Worm (Caenorhabditis elegans) whole organism, early embryonic: ENCODE measurements around the gene F38E1.10.

Experiments
- B0310.2 ChIP-seq: sonication (generic microtip); optimal IDR thresholded peaks from 2 replicates; lab custom pipeline; 2016; ENCODE audit warnings: mild to moderate bottlenecking, missing genetic modification characterization, missing compliant biosample characterization
- F13C5.2 ChIP-seq: sonication (generic microtip); optimal IDR thresholded peaks from 2 replicates; lab custom pipeline; 2017; ENCODE audit warnings: mild to moderate bottlenecking, missing genetic modification characterization, inconsistent platforms, missing compliant biosample characterization
- aly-1 ChIP-seq: sonication (generic microtip); optimal IDR thresholded peaks from 2 replicates; lab custom pipeline; 2016; ENCODE audit warnings: missing genetic modification characterization, missing compliant biosample characterization
- ama-1 ChIP-seq: fragments of 150-350 bp; optimal IDR thresholded peaks from 2 replicates; lab custom pipeline; 2014
- ceh-13 ChIP-seq: fragments of 200-800 bp; sonication (Bioruptor generic); optimal IDR thresholded peaks from 2 replicates; lab custom pipeline; 2018; ENCODE audit warnings: mild to moderate bottlenecking, missing genetic modification characterization, missing compliant biosample characterization
- ceh-36 ChIP-seq: sonication (generic microtip); optimal IDR thresholded peaks from 2 replicates; lab custom pipeline; 2016; ENCODE audit warnings: missing genetic modification characterization, inconsistent platforms, missing compliant biosample characterization
- ets-7 ChIP-seq: sonication (generic microtip); optimal IDR thresholded peaks from 2 replicates; lab custom pipeline; 2016; ENCODE audit warnings: missing genotype, missing genetic modification characterization, missing compliant biosample characterization
- flt-1 ChIP-seq: fragments of 200-800 bp; sonication (Bioruptor generic); IDR thresholded peaks from 2 replicates; pipeline ENCODE4 v1.3.6; 2022; ENCODE audit warnings: missing genetic modification characterization, missing compliant biosample characterization
- hmbx-1 ChIP-seq: sonication (generic microtip); optimal IDR thresholded peaks from 2 replicates; lab custom pipeline; 2016; ENCODE audit warnings: mild to moderate bottlenecking, missing genetic modification characterization, missing compliant biosample characterization
- hmg-4 ChIP-seq: fragments of 200-800 bp; sonication (Bioruptor generic); optimal IDR thresholded peaks from 2 replicates; lab custom pipeline; 2018; ENCODE audit warnings: mild to moderate bottlenecking, missing genetic modification characterization, missing compliant biosample characterization
- hnd-1 ChIP-seq: sonication (generic microtip); optimal IDR thresholded peaks from 2 replicates; lab custom pipeline; 2016; ENCODE audit warnings: missing genetic modification characterization, missing compliant biosample characterization
- pes-1 ChIP-seq: fragments of 200-800 bp; sonication (Bioruptor generic); IDR thresholded peaks from 2 replicates; pipeline ENCODE4 v1.3.6; 2022; ENCODE audit warnings: missing genetic modification reagents, missing genetic modification characterization, missing compliant biosample characterization
- scrt-1 ChIP-seq: fragments of 200-800 bp; sonication (Bioruptor generic); IDR thresholded peaks from 2 replicates; pipeline ENCODE4 v1.3.6; 2022; ENCODE audit warnings: missing genetic modification characterization, missing compliant biosample characterization
- sea-1 ChIP-seq: fragments of 200-800 bp; sonication (Bioruptor generic); conservative IDR thresholded peaks from 2 replicates; pipeline ENCODE4 v1.3.6; 2022; ENCODE audit warnings: missing genetic modification characterization, missing compliant biosample characterization
- tbx-11 ChIP-seq: fragments of 200-800 bp; sonication (Bioruptor generic); IDR thresholded peaks from 2 replicates; pipeline ENCODE4 v1.3.6; 2022; ENCODE audit warnings: missing genetic modification characterization, missing compliant biosample characterization
- tbx-37 ChIP-seq: fragments of 200-800 bp; sonication (Bioruptor generic); conservative IDR thresholded peaks from 2 replicates; pipeline ENCODE4 v1.3.6; 2022; ENCODE audit warnings: missing genetic modification reagents, missing genetic modification characterization, missing compliant biosample characterization
- tra-4 ChIP-seq: sonication (generic microtip); optimal IDR thresholded peaks from 2 replicates; lab custom pipeline; 2017; ENCODE audit warnings: missing genetic modification characterization, missing compliant biosample characterization

The F38E1.10 gene

ce11 chrV:8406155-8406554 lies 30.8 kb upstream of the F38E1.10 start:
- TF ChIP-seq ceh-13 (GFP tag; lab: Kevin White, UChicago): no peak
- no peak for TF ChIP-seq B0310.2 (tag; lab: Kevin White, UChicago)

DNA sequence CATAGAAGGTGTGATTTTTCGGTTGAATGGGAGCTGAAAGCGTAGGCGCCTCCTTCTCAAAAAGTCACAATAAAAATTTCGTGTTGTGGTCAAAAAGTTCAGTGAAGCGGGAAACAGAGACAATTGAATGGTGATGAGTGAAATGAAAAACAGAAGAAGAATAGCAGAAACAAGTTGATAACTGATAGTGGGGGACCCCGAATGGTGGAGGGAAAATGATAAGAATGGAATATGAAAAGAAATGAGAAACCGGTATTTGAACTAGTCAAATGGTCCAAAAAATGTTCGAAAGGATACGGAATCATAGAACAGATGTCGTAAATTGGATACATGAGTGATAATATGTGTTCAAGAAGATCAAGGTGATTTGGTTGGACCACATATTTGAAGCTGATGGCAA lies 29.0 kb upstream of the F38E1.10 start:
- TF ChIP-seq tbx-11 (no peak), sea-1 (GFP tag; lab: Robert Waterston, UW) (no peak), hmg-4 (GFP tag; lab: Kevin White, UChicago) (no peak), ceh-36 (no peak), flt-1 (no peak), F13C5.2 (no peak), ama-1 (no peak), aly-1 (tag; lab: Kevin White, UChicago) (no peak), tra-4 (no peak), pes-1 (GFP tag; lab: Robert Waterston, UW) (no peak), ceh-13 (GFP tag; lab: Kevin White, UChicago) (no peak), ets-7 (tag; lab: Kevin White, UChicago) (no peak), scrt-1 (no peak)

DNA sequence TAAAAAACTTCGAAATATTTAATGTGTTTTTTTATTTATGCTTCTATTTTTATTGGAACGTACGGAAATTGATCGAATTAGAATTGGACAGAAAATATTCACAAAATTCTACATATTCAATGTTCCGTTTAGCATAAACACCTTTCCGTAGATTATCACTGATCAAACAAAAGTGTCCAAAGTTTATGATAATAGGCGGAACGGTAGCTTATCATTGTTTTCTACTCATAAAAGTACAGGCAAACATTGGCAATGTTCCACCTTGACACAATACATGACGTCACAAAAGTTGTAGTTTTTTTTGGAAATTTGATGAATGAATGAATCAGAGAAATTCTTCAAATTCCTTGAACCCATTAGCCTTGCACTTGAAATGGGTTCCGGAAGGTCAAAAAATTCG lies 28.6 kb upstream of the F38E1.10 start:
- TF ChIP-seq ceh-13 (GFP tag; lab: Kevin White, UChicago) (no peak), hmg-4 (GFP tag; lab: Kevin White, UChicago) (no peak), F13C5.2 (no peak), ama-1 (no peak), B0310.2 (tag; lab: Kevin White, UChicago) (no peak), flt-1 (no peak), hmbx-1 (tag; lab: Kevin White, UChicago) (no peak), sea-1 (GFP tag; lab: Robert Waterston, UW) (no peak), pes-1 (GFP tag; lab: Robert Waterston, UW) (no peak), tbx-37 (GFP tag; lab: Robert Waterston, UW) (no peak)

ce11 chrV:8403152-8403551 lies 27.8 kb upstream of the F38E1.10 start:
- TF ChIP-seq flt-1: no peak
- TF ChIP-seq sea-1 (GFP tag; lab: Robert Waterston, UW): no peak
- TF ChIP-seq hmbx-1 (tag; lab: Kevin White, UChicago): no peak
- no peak for TF ChIP-seq hnd-1 (tag; lab: Kevin White, UChicago)
- TF ChIP-seq tra-4: no peak
- no peak for TF ChIP-seq tbx-37 (GFP tag; lab: Robert Waterston, UW)
- no peak for TF ChIP-seq ceh-36
- no peak for TF ChIP-seq ets-7 (tag; lab: Kevin White, UChicago)
- TF ChIP-seq F13C5.2: no peak

DNA sequence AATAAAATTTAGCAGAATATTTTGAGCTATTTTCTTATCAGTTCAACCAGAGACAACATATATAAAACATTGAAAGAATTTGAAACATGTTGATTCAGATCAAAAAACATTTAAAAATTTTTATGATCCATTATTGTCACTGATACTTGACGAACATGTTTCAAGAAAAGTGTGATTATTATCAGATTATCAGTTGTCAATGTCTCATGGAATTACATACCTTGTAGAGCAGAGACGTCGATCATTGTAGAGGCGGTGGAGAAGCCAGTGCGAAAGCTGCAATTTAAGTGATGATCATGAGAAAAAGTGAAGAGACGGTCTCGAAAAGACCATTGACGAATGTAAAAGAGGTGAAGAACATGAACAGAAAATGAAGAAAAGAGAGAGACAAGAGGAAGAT lies 27.1 kb upstream of the F38E1.10 start, which contains the start of gene F52E1.9:
F52E1.9 (minus strand) TSS at position 278 of the 400 bp plus-strand sequence.
- TF ChIP-seq flt-1: no peak
- TF ChIP-seq tbx-37 (GFP tag; lab: Robert Waterston, UW): no peak
- TF ChIP-seq F13C5.2: no peak
- no peak for TF ChIP-seq ama-1
- no peak for TF ChIP-seq ets-7 (tag; lab: Kevin White, UChicago)
- TF ChIP-seq tbx-11: no peak
- no peak for TF ChIP-seq ceh-36
- no peak for TF ChIP-seq ceh-13 (GFP tag; lab: Kevin White, UChicago)
- TF ChIP-seq hmbx-1 (tag; lab: Kevin White, UChicago): no peak
- TF ChIP-seq hnd-1 (tag; lab: Kevin White, UChicago): no peak
- no peak for TF ChIP-seq aly-1 (tag; lab: Kevin White, UChicago)
- TF ChIP-seq pes-1 (GFP tag; lab: Robert Waterston, UW): no peak
- TF ChIP-seq scrt-1: no peak
- no peak for TF ChIP-seq B0310.2 (tag; lab: Kevin White, UChicago)

DNA sequence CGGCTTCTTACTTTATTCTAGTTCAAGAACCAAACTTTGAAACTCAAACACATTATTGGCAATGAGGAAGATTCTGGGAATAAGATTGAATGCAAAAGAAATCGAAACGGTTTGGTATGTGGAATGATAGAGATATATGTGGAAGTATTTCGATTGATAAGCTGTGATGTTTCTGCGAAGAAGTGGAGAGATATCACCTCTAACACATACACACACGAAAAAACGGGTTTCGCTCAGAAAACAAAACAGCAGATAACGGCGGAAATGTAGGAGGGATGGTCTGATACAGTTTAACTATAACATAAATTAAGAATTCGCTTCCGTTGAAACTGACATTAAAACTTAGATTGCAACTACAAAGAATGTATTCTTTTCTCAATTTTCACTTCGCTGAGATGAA lies 25.9 kb upstream of the F38E1.10 start:
- no peak for TF ChIP-seq tra-4

DNA sequence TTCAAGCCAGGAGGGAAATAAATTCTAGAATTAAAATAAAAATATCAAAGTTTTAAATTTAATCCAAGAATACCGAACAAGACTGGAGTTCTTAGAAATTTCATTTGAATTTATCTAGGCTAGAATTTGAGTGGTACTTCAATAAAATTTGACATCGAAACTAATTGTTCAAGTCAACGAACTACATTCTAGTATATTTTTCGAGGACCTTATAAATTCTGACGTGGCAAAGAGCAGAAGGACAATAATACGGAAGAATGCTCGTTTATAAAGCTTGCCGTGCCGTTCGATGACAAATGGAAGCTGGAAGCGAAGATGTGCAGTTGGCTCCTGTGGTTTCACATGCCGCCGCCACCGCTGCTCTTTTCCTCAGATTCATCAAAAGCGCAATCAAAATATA lies 25.5 kb upstream of the F38E1.10 start:
- TF ChIP-seq tra-4 (no peak), hmg-4 (GFP tag; lab: Kevin White, UChicago) (no peak), scrt-1 (no peak), tbx-11 (no peak), tbx-37 (GFP tag; lab: Robert Waterston, UW) (no peak), hnd-1 (tag; lab: Kevin White, UChicago) (no peak), ceh-36 (no peak), ceh-13 (GFP tag; lab: Kevin White, UChicago) (no peak), sea-1 (GFP tag; lab: Robert Waterston, UW) (no peak), hmbx-1 (tag; lab: Kevin White, UChicago) (no peak), F13C5.2 (no peak), ets-7 (tag; lab: Kevin White, UChicago) (no peak), ama-1 (no peak), B0310.2 (tag; lab: Kevin White, UChicago) (no peak), flt-1 (no peak)

- TF ChIP-seq ets-7 (tag; lab: Kevin White, UChicago) (no peak), hnd-1 (tag; lab: Kevin White, UChicago) (no peak), tbx-11 (no peak), scrt-1 (no peak), hmbx-1 (tag; lab: Kevin White, UChicago) (no peak), sea-1 (GFP tag; lab: Robert Waterston, UW) (no peak), pes-1 (GFP tag; lab: Robert Waterston, UW) (no peak), flt-1 (no peak), hmg-4 (GFP tag; lab: Kevin White, UChicago) (no peak), ceh-13 (GFP tag; lab: Kevin White, UChicago) (no peak), F13C5.2 (no peak), B0310.2 (tag; lab: Kevin White, UChicago) (no peak), tbx-37 (GFP tag; lab: Robert Waterston, UW) (no peak), aly-1 (tag; lab: Kevin White, UChicago) (no peak), ama-1 (no peak), tra-4 (no peak), ceh-36 (no peak)
These were observed 19.1 kb upstream of the F38E1.10 start, which contains the start of the genes pho-6 and F52E1.3 for ce11 chrV:8394357-8394850. Gene pho-6 (minus strand): TSS chrV:8394457. Gene F52E1.3 (plus strand): TSS chrV:8394800.
